Worm (Caenorhabditis elegans) whole organism, L4 larva: ENCODE measurements around the gene Y38A10A.11.

Experiments
- D1046.2 ChIP-seq: fragments of 200-800 bp; sonication (Bioruptor generic); IDR thresholded peaks from 2 replicates; pipeline ENCODE4 v1.3.6; 2022; ENCODE audit warnings: missing genetic modification characterization, missing compliant biosample characterization
- F10B5.3 ChIP-seq: sonication (generic microtip); optimal IDR thresholded peaks from 2 replicates; lab custom pipeline; 2016; ENCODE audit warnings: mild to moderate bottlenecking, missing genetic modification characterization, missing compliant biosample characterization
- F26F4.8 ChIP-seq: fragments of 200-800 bp; sonication (Bioruptor generic); conservative IDR thresholded peaks from 2 replicates; pipeline ENCODE4 v1.3.6; 2022; ENCODE audit warnings: missing genetic modification characterization, missing compliant biosample characterization
- F37D6.2 ChIP-seq: sonication (generic microtip); optimal IDR thresholded peaks from 2 replicates; lab custom pipeline; 2016; ENCODE audit warnings: mild to moderate bottlenecking, missing genetic modification characterization, missing compliant biosample characterization
- F44E2.7 ChIP-seq: fragments of 200-800 bp; sonication (Bioruptor generic); IDR thresholded peaks from 2 replicates; pipeline ENCODE4 v2.1.2; 2022; ENCODE audit warnings: missing genetic modification characterization, missing compliant biosample characterization
- F49E8.2 ChIP-seq: sonication (generic microtip); optimal IDR thresholded peaks from 2 replicates; lab custom pipeline; 2016; ENCODE audit warnings: missing compliant biosample characterization, mild to moderate bottlenecking, missing genetic modification characterization, borderline replicate concordance
- R02D3.7 ChIP-seq: fragments of 150-350 bp; sonication (generic microtip); optimal IDR thresholded peaks from 3 replicates; lab custom pipeline; 2014; ENCODE audit warnings: missing biosample characterization, missing genetic modification characterization
- T20F7.1 ChIP-seq: fragments of 200-800 bp; sonication (Bioruptor generic); optimal IDR thresholded peaks from 2 replicates; lab custom pipeline; 2018; ENCODE audit warnings: mild to moderate bottlenecking, missing genetic modification characterization, missing compliant biosample characterization
- T26A8.4 ChIP-seq: fragments of 200-800 bp; sonication (Bioruptor generic); IDR thresholded peaks from 2 replicates; pipeline ENCODE4 v1.3.6; 2022; ENCODE audit warnings: missing genetic modification characterization, missing compliant biosample characterization
- aha-1 ChIP-seq: fragments of 150-350 bp; peaks from one replicate; lab custom pipeline; 2014; ENCODE audit warnings: missing biosample characterization, missing genetic modification characterization
- ama-1 ChIP-seq: fragments of 150-350 bp; optimal IDR thresholded peaks from 2 replicates; lab custom pipeline; 2014; ENCODE audit warnings: inconsistent platforms, mixed read lengths
- arid-1 ChIP-seq: fragments of 200-800 bp; sonication (Bioruptor generic); conservative IDR thresholded peaks from 2 replicates; pipeline ENCODE4 v1.3.6; 2022; ENCODE audit warnings: missing genetic modification reagents, missing genetic modification characterization, missing compliant biosample characterization
- attf-4 ChIP-seq: sonication (generic microtip); optimal IDR thresholded peaks from 3 replicates; lab custom pipeline; 2017; ENCODE audit warnings: missing biosample characterization, missing genetic modification characterization
- ceh-28 ChIP-seq: fragments of 150-350 bp; optimal IDR thresholded peaks from 2 replicates; lab custom pipeline; 2014; ENCODE audit warnings: missing biosample characterization, missing genetic modification reagents, missing genetic modification characterization
- ceh-32 ChIP-seq: sonication (generic microtip); optimal IDR thresholded peaks from 2 replicates; lab custom pipeline; 2016; ENCODE audit warnings: mild to moderate bottlenecking, missing genetic modification characterization, missing compliant biosample characterization; ENCODE audit not compliant: poor library complexity
- ceh-62 ChIP-seq: sonication (generic microtip); optimal IDR thresholded peaks from 2 replicates; lab custom pipeline; 2017; ENCODE audit warnings: missing biosample characterization, missing genetic modification characterization
- ceh-82 ChIP-seq: sonication (generic microtip); optimal IDR thresholded peaks from 2 replicates; lab custom pipeline; 2017; ENCODE audit warnings: missing biosample characterization, missing genetic modification characterization
- cey-2 ChIP-seq: sonication (generic microtip); optimal IDR thresholded peaks from 3 replicates; lab custom pipeline; 2017; ENCODE audit warnings: missing genetic modification characterization, mild to moderate bottlenecking, missing compliant biosample characterization, antibody characterized with exemption, borderline replicate concordance; ENCODE audit not compliant: insufficient read depth
- daf-8 ChIP-seq: fragments of 200-800 bp; sonication (Bioruptor generic); IDR thresholded peaks from 2 replicates; pipeline ENCODE4 v1.3.6; 2022; ENCODE audit warnings: missing genetic modification characterization, missing compliant biosample characterization
- dmd-9 ChIP-seq: fragments of 200-800 bp; sonication (Bioruptor generic); IDR thresholded peaks from 2 replicates; pipeline ENCODE4 v1.3.6; 2022; ENCODE audit warnings: missing genetic modification reagents, missing genetic modification characterization, missing compliant biosample characterization
- duxl-1 ChIP-seq: sonication (generic microtip); optimal IDR thresholded peaks from 2 replicates; lab custom pipeline; 2016; ENCODE audit warnings: mild to moderate bottlenecking, missing genetic modification characterization, moderate library complexity, missing compliant biosample characterization; ENCODE audit not compliant: poor library complexity
- dve-1 ChIP-seq: sonication (generic microtip); optimal IDR thresholded peaks from 2 replicates; lab custom pipeline; 2017; ENCODE audit warnings: antibody characterized with exemption, mild to moderate bottlenecking, missing genetic modification characterization, missing compliant biosample characterization; ENCODE audit not compliant: insufficient read depth
- egl-43 ChIP-seq: fragments of 200-800 bp; sonication (Bioruptor generic); IDR thresholded peaks from 2 replicates; pipeline ENCODE4 v1.3.6; 2022; ENCODE audit warnings: missing genetic modification reagents, missing genetic modification characterization, missing compliant biosample characterization
- hif-1 ChIP-seq, 2 experiments: sonication (generic microtip); optimal IDR thresholded peaks; 2 replicates each; lab custom pipeline; 2016 to 2017; ENCODE audit warnings: missing compliant biosample characterization in 2 of 2, missing genetic modification characterization in 2 of 2, missing genetic modification reagents in 2 of 2, missing genotype in 2 of 2, mild to moderate bottlenecking in 1 of 2
- hmg-1.1 ChIP-seq: fragments of 200-800 bp; sonication (Bioruptor generic); IDR thresholded peaks from 2 replicates; pipeline ENCODE4 v1.3.6; 2022; ENCODE audit warnings: missing genetic modification reagents, missing genetic modification characterization, missing compliant biosample characterization
- jun-1 ChIP-seq: fragments of 150-350 bp; optimal IDR thresholded peaks from 2 replicates; lab custom pipeline; 2014; ENCODE audit warnings: missing biosample characterization, missing genetic modification reagents, missing genetic modification characterization
- lim-7 ChIP-seq: fragments of 200-800 bp; sonication (Bioruptor generic); IDR thresholded peaks from 2 replicates; pipeline ENCODE4 v1.3.6; 2022; ENCODE audit warnings: missing genetic modification characterization, missing compliant biosample characterization
- lin-15B ChIP-seq: fragments of 150-350 bp; sonication (generic microtip); optimal IDR thresholded peaks from 3 replicates; lab custom pipeline; 2014; ENCODE audit warnings: missing biosample characterization, missing genetic modification characterization
- lin-29 ChIP-seq: fragments of 200-800 bp; sonication (Bioruptor generic); IDR thresholded peaks from 2 replicates; pipeline ENCODE4 v1.3.6; 2022; ENCODE audit warnings: missing genetic modification reagents, missing genetic modification characterization, missing compliant biosample characterization
- lin-38 ChIP-seq: fragments of 200-800 bp; sonication (Bioruptor generic); IDR thresholded peaks from 2 replicates; pipeline ENCODE4 v1.3.6; 2022; ENCODE audit warnings: missing genetic modification reagents, missing genetic modification characterization, missing compliant biosample characterization
- lsy-2 ChIP-seq, 2 experiments: fragments of 150-350 bp in 1 of 2; sonication (generic microtip) in 1 of 2; optimal IDR thresholded peaks; 2 replicates each; lab custom pipeline; 2014 to 2017; ENCODE audit warnings: missing biosample characterization in 2 of 2, missing genetic modification characterization in 2 of 2
- madf-9 ChIP-seq: fragments of 200-800 bp; sonication (Bioruptor generic); conservative IDR thresholded peaks from 2 replicates; pipeline ENCODE4 v1.3.6; 2022; ENCODE audit warnings: missing genetic modification reagents, missing genetic modification characterization, missing compliant biosample characterization
- mep-1 ChIP-seq: fragments of 150-350 bp; sonication (generic microtip); optimal IDR thresholded peaks from 3 replicates; lab custom pipeline; 2014; ENCODE audit warnings: missing biosample characterization, missing genetic modification characterization
- nhr-237 ChIP-seq: sonication (generic microtip); optimal IDR thresholded peaks from 2 replicates; lab custom pipeline; 2017; ENCODE audit warnings: missing biosample characterization, missing genetic modification characterization
- nhr-6 ChIP-seq: fragments of 150-350 bp; optimal IDR thresholded peaks from 2 replicates; lab custom pipeline; 2014; ENCODE audit warnings: missing biosample characterization, missing genetic modification characterization
- nhr-76 ChIP-seq: fragments of 150-350 bp; optimal IDR thresholded peaks from 2 replicates; lab custom pipeline; 2014; ENCODE audit warnings: missing biosample characterization, missing genetic modification characterization
- nhr-77 ChIP-seq: fragments of 150-350 bp; optimal IDR thresholded peaks from 2 replicates; lab custom pipeline; 2014; ENCODE audit warnings: missing biosample characterization, missing genetic modification characterization
- php-3 ChIP-seq: fragments of 200-800 bp; sonication (Bioruptor generic); IDR thresholded peaks from 2 replicates; pipeline ENCODE4 v1.3.6; 2022; ENCODE audit warnings: missing genetic modification reagents, missing genetic modification characterization, missing compliant biosample characterization
- saeg-2 ChIP-seq: fragments of 200-800 bp; sonication (Bioruptor generic); IDR thresholded peaks from 2 replicates; pipeline ENCODE4 v1.3.6; 2022; ENCODE audit warnings: missing genetic modification reagents, missing genetic modification characterization, missing compliant biosample characterization
- sdz-12 ChIP-seq: fragments of 200-800 bp; sonication (Bioruptor generic); optimal IDR thresholded peaks from 2 replicates; lab custom pipeline; 2018; ENCODE audit warnings: mild to moderate bottlenecking, missing genetic modification characterization, missing compliant biosample characterization
- set-16 ChIP-seq: fragments of 200-800 bp; sonication (Bioruptor generic); IDR thresholded peaks from 2 replicates; pipeline ENCODE4 v1.3.6; 2022; ENCODE audit warnings: missing genetic modification reagents, missing genetic modification characterization, missing compliant biosample characterization
- snpc-1.2 ChIP-seq: fragments of 200-800 bp; sonication (Bioruptor generic); IDR thresholded peaks from 2 replicates; pipeline ENCODE4 v1.3.6; 2022; ENCODE audit warnings: missing genetic modification reagents, missing genetic modification characterization, missing compliant biosample characterization
- spr-1 ChIP-seq: sonication (generic microtip); optimal IDR thresholded peaks from 2 replicates; lab custom pipeline; 2016; ENCODE audit warnings: mild to moderate bottlenecking, missing genetic modification characterization, missing compliant biosample characterization
- unc-39 ChIP-seq: sonication (generic microtip); optimal IDR thresholded peaks from 2 replicates; lab custom pipeline; 2017; ENCODE audit warnings: missing biosample characterization, missing genetic modification characterization
- zag-1 ChIP-seq: fragments of 150-350 bp; optimal IDR thresholded peaks from 2 replicates; lab custom pipeline; 2014; ENCODE audit warnings: missing biosample characterization, missing genetic modification characterization
- zip-2 ChIP-seq: fragments of 150-350 bp; optimal IDR thresholded peaks from 2 replicates; lab custom pipeline; 2014; ENCODE audit warnings: missing biosample characterization, missing genetic modification characterization

The Y38A10A.11 gene

ce11 chrV:6063330-6063729 lies 40.0 kb downstream of the Y38A10A.11 start, which contains the start of gene Y38A10A.2:
TSS of gene Y38A10A.2 (minus strand) at chrV:6063430.
- TF ChIP-seq aha-1 (peak; percentile 10), sdz-12 (GFP tag; lab: Kevin White, UChicago) (no peak)

- TF ChIP-seq attf-4: no peak
- TF ChIP-seq F37D6.2: no peak
- TF ChIP-seq nhr-237: no peak
- TF ChIP-seq php-3 (GFP tag; lab: Robert Waterston, UW): no peak
- no peak for TF ChIP-seq dve-1 (tag; lab: Kevin White, UChicago)
- no peak for TF ChIP-seq lin-29 (GFP tag; lab: Robert Waterston, UW)
- no peak for TF ChIP-seq nhr-6
- no peak for TF ChIP-seq mep-1
- no peak for TF ChIP-seq F44E2.7 (GFP tag; lab: Robert Waterston, UW)
- no peak for TF ChIP-seq set-16 (GFP tag; lab: Robert Waterston, UW)
- no peak for TF ChIP-seq saeg-2 (GFP tag; lab: Robert Waterston, UW)
Measured at ce11 chrV:6055289-6055688, 48.0 kb downstream of the Y38A10A.11 start, which contains the start of gene srd-20. TSS of gene srd-20 (plus strand) at chrV:6055589.

ce11 chrV:6053188-6053687 lies 50.1 kb downstream of the Y38A10A.11 start, which contains the start of gene seip-1:
TSS of gene seip-1 (minus strand) at chrV:6053238.
- TF ChIP-seq ceh-62 (tag; lab: Kevin White, UChicago) (no peak), lin-38 (GFP tag; lab: Robert Waterston, UW) (peak; percentile 96), lim-7 (GFP tag; lab: Robert Waterston, UW) (no peak), zip-2 (tag; lab: Kevin White, UChicago) (peak; percentile 16), T26A8.4 (peak; percentile 28; the same call in 1 of the 2 replicates), F26F4.8 (no peak), nhr-6 (peak; percentile 71), madf-9 (GFP tag; lab: Robert Waterston, UW) (no peak), daf-8 (GFP tag; lab: Robert Waterston, UW) (no peak), hmg-1.1 (GFP tag; lab: Robert Waterston, UW) (no peak; the same call in 1 of the 2 replicates), hif-1 (tag; optimal IDR thresholded peaks at IDR 0.05; lab: Kevin White, UChicago) (peak in 1 of 2 experiments; percentile 66), nhr-76 (tag; lab: Kevin White, UChicago) (no peak), php-3 (GFP tag; lab: Robert Waterston, UW) (no peak), F10B5.3 (tag; lab: Kevin White, UChicago) (no peak), F49E8.2 (tag; lab: Kevin White, UChicago) (no peak), zag-1 (tag; lab: Kevin White, UChicago) (no peak), ceh-82 (no peak), T20F7.1 (peak; percentile 78), R02D3.7 (tag; lab: Kevin White, UChicago) (no peak), dve-1 (tag; lab: Kevin White, UChicago) (peak; percentile 87), egl-43 (GFP tag; lab: Robert Waterston, UW) (no peak), snpc-1.2 (GFP tag; lab: Robert Waterston, UW) (no peak), jun-1 (no peak), nhr-77 (tag; lab: Kevin White, UChicago) (peak; percentile 96), ceh-32 (tag; lab: Kevin White, UChicago) (no peak), saeg-2 (GFP tag; lab: Robert Waterston, UW) (no peak), lsy-2 (tag; optimal IDR thresholded peaks at IDR 0.05; lab: Kevin White, UChicago) (peak; percentile 24 to 91), D1046.2 (GFP tag; lab: Robert Waterston, UW) (no peak), cey-2 (tag; lab: Kevin White, UChicago) (no peak), ceh-28 (tag; lab: Kevin White, UChicago) (no peak), lin-15B (tag; lab: Kevin White, UChicago) (no peak), F44E2.7 (GFP tag; lab: Robert Waterston, UW) (no peak), duxl-1 (tag; lab: Kevin White, UChicago) (peak; percentile 32), set-16 (GFP tag; lab: Robert Waterston, UW) (no peak), arid-1 (GFP tag; lab: Robert Waterston, UW) (0 out of 2 replicates have a peak, but pooled peaks have one; percentile 8), ama-1 (lab: Kevin White, UChicago) (peak; percentile 5), unc-39 (tag; lab: Kevin White, UChicago) (no peak), spr-1 (tag; lab: Kevin White, UChicago) (no peak), dmd-9 (no peak)
